Worm (Caenorhabditis elegans): ENCODE results near the gene F36D3.4.
"Not testable (repeated sequence)": the region's sequence is repeated elsewhere in the genome, so short reads cannot be mapped to it uniquely, and the experiment has no call there.

Gene F36D3.4

DNA sequence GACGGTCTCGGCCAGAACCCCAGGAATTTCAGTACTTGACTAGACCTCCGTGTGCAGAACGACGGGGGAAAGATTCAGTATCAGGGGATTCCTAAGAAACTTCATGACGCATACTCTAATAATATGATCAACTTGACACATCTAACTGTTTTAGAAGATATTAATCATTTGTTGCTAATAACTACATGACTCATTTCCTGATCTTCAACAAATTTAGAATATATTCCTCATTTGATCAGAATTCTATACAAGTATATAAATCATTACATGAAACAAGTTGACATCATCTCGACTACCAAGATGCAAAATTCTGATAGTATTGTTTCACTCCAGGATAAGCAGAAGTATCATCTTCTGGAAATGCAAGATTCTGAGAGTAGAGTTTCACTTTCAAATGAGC, 17.7 kb upstream of the F36D3.4 start, which contains the start of gene Y32B12B.8:
Gene Y32B12B.8, plus strand, starts transcription at position 301 of the 400 bp plus-strand sequence.
- no peak for TF ChIP-seq flt-1 (GFP tag; IDR thresholded peaks at IDR 0.05)
- TF ChIP-seq F13C5.2 (tag; optimal IDR thresholded peaks at IDR 0.05), result no peak
- TF ChIP-seq aly-1 (tag; optimal IDR thresholded peaks at IDR 0.05), result no peak
- TF ChIP-seq B0310.2 (tag; optimal IDR thresholded peaks at IDR 0.05), result no peak
- no peak for TF ChIP-seq hmbx-1 (tag; optimal IDR thresholded peaks at IDR 0.05)
- no peak for TF ChIP-seq ets-7 (tag; optimal IDR thresholded peaks at IDR 0.05)
- no peak for TF ChIP-seq hnd-1 (tag; optimal IDR thresholded peaks at IDR 0.05)
- no peak for TF ChIP-seq tra-4 (tag; optimal IDR thresholded peaks at IDR 0.05)
- TF ChIP-seq ceh-13 (GFP tag; optimal IDR thresholded peaks at IDR 0.05), result no peak
- TF ChIP-seq scrt-1 (GFP tag; IDR thresholded peaks at IDR 0.05), result no peak
- TF ChIP-seq pes-1 (GFP tag; IDR thresholded peaks at IDR 0.05), result no peak
- no peak for TF ChIP-seq ceh-36 (tag; optimal IDR thresholded peaks at IDR 0.05)
- TF ChIP-seq tbx-37 (GFP tag; conservative IDR thresholded peaks at IDR 0.05), result no peak
- TF ChIP-seq tbx-11 (GFP tag; IDR thresholded peaks at IDR 0.05), result no peak

DNA sequence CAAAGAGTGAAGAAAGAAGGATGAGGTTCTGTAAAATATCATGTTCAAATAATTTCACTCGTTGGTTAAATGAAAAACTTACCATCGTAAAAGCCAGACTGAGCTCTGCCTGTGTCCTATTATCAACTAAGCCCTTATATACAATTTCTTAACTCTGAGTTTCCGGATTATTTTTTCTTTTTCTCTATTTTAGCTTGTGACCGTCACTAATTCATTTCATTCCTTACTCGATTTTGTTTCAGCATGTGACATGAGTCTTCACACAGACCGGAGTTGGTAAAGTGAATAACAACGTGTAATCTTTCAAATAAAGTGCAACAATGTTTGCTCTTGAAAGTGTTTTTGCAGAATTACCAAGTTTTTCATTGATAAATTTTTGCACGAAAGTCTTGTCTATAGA, 16.5 kb upstream of the F36D3.4 start, which contains the start of gene cpr-2:
Gene cpr-2, minus strand, starts transcription at position 101 of the 400 bp plus-strand sequence.
- no peak for TF ChIP-seq aly-1 (tag; optimal IDR thresholded peaks at IDR 0.05)
- TF ChIP-seq F13C5.2 (tag; optimal IDR thresholded peaks at IDR 0.05), result no peak
- no peak for TF ChIP-seq pes-1 (GFP tag; IDR thresholded peaks at IDR 0.05)
- no peak for TF ChIP-seq tbx-11 (GFP tag; IDR thresholded peaks at IDR 0.05)
- no peak for TF ChIP-seq ceh-13 (GFP tag; optimal IDR thresholded peaks at IDR 0.05)
- TF ChIP-seq B0310.2 (tag; optimal IDR thresholded peaks at IDR 0.05), result no peak
- no peak for TF ChIP-seq hmbx-1 (tag; optimal IDR thresholded peaks at IDR 0.05)

DNA sequence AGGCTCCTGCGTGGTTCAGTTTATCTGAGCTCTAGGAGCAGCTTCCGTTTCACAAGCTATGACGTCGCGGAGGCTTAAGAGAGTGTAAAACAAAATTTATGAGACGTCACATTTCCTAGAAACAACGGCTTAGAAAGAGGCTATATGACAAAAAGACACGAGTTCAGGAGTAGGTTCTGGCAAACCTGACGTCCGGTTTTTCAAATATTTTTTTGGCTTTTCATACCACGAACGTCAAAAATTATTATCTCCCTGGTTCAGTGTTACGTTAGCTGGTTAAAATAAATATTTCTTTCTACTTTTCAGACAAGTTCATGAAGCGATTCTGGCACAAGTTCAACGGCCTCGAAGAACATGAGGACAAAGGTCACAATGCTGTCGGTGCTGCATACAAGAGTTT, 10.3 kb upstream of the F36D3.4 start, which contains the start of gene F36D3.16:
Gene F36D3.16, plus strand, starts transcription at position 301 of the 400 bp plus-strand sequence.
- TF ChIP-seq tra-4 (tag; optimal IDR thresholded peaks at IDR 0.05) (no peak), flt-1 (GFP tag; IDR thresholded peaks at IDR 0.05) (no peak), ceh-36 (tag; optimal IDR thresholded peaks at IDR 0.05) (no peak), aly-1 (tag; optimal IDR thresholded peaks at IDR 0.05) (no peak), sea-1 (GFP tag; conservative IDR thresholded peaks at IDR 0.05) (no peak), hmg-4 (GFP tag; optimal IDR thresholded peaks at IDR 0.05) (no peak), B0310.2 (tag; optimal IDR thresholded peaks at IDR 0.05) (no peak), pes-1 (GFP tag; IDR thresholded peaks at IDR 0.05) (no peak), tbx-37 (GFP tag; conservative IDR thresholded peaks at IDR 0.05) (no peak), ets-7 (tag; optimal IDR thresholded peaks at IDR 0.05) (no peak), F13C5.2 (tag; optimal IDR thresholded peaks at IDR 0.05) (no peak), scrt-1 (GFP tag; IDR thresholded peaks at IDR 0.05) (no peak), hnd-1 (tag; optimal IDR thresholded peaks at IDR 0.05) (no peak), tbx-11 (GFP tag; IDR thresholded peaks at IDR 0.05) (no peak), hmbx-1 (tag; optimal IDR thresholded peaks at IDR 0.05) (no peak)

- TF ChIP-seq tra-4 (tag; optimal IDR thresholded peaks at IDR 0.05) (no peak), hmg-4 (GFP tag; optimal IDR thresholded peaks at IDR 0.05) (no peak), hmbx-1 (tag; optimal IDR thresholded peaks at IDR 0.05) (no peak), ceh-36 (tag; optimal IDR thresholded peaks at IDR 0.05) (no peak), flt-1 (GFP tag; IDR thresholded peaks at IDR 0.05) (no peak), aly-1 (tag; optimal IDR thresholded peaks at IDR 0.05) (no peak), hnd-1 (tag; optimal IDR thresholded peaks at IDR 0.05) (no peak), tbx-11 (GFP tag; IDR thresholded peaks at IDR 0.05) (no peak), B0310.2 (tag; optimal IDR thresholded peaks at IDR 0.05) (no peak), ama-1 (optimal IDR thresholded peaks at IDR 0.05) (no peak), scrt-1 (GFP tag; IDR thresholded peaks at IDR 0.05) (no peak), ets-7 (tag; optimal IDR thresholded peaks at IDR 0.05) (no peak)
Measured at ce11 chrV:16526858-16527257, 9.3 kb upstream of the F36D3.4 start, which contains the start of gene F36D3.8. F36D3.8 (plus strand) TSS chrV:16527158.

ce11 chrV:16522242-16522641, 4.7 kb upstream of the F36D3.4 start, which contains the start of gene srw-34:
srw-34 (minus strand) TSS chrV:16522342.
- TF ChIP-seq ceh-13 (GFP tag; optimal IDR thresholded peaks at IDR 0.05) (no peak), hnd-1 (tag; optimal IDR thresholded peaks at IDR 0.05) (no peak), ets-7 (tag; optimal IDR thresholded peaks at IDR 0.05) (no peak), aly-1 (tag; optimal IDR thresholded peaks at IDR 0.05) (no peak), pes-1 (GFP tag; IDR thresholded peaks at IDR 0.05) (no peak), tbx-11 (GFP tag; IDR thresholded peaks at IDR 0.05) (no peak), hmg-4 (GFP tag; optimal IDR thresholded peaks at IDR 0.05) (no peak), scrt-1 (GFP tag; IDR thresholded peaks at IDR 0.05) (no peak), tra-4 (tag; optimal IDR thresholded peaks at IDR 0.05) (no peak), flt-1 (GFP tag; IDR thresholded peaks at IDR 0.05) (no peak), sea-1 (GFP tag; conservative IDR thresholded peaks at IDR 0.05) (no peak), B0310.2 (tag; optimal IDR thresholded peaks at IDR 0.05) (no peak), ceh-36 (tag; optimal IDR thresholded peaks at IDR 0.05) (no peak), F13C5.2 (tag; optimal IDR thresholded peaks at IDR 0.05) (no peak), tbx-37 (GFP tag; conservative IDR thresholded peaks at IDR 0.05) (no peak), hmbx-1 (tag; optimal IDR thresholded peaks at IDR 0.05) (no peak)

- not testable (repeated sequence) for TF ChIP-seq F13C5.2 (tag; optimal IDR thresholded peaks at IDR 0.05); flt-1 (GFP tag; IDR thresholded peaks at IDR 0.05); ets-7 (tag; optimal IDR thresholded peaks at IDR 0.05)
Measured at ce11 chrV:16515140-16515539, 2.4 kb downstream of the F36D3.4 start, which contains the start of gene F36D3.5. F36D3.5 (minus strand) TSS chrV:16515240.

ce11 chrV:16508667-16509066, 8.9 kb downstream of the F36D3.4 start, which contains the start of gene srr-3:
srr-3 (minus strand) TSS chrV:16508767.
- no peak for TF ChIP-seq flt-1 (GFP tag; IDR thresholded peaks at IDR 0.05)
- TF ChIP-seq ceh-36 (tag; optimal IDR thresholded peaks at IDR 0.05), result no peak
- TF ChIP-seq ets-7 (tag; optimal IDR thresholded peaks at IDR 0.05), result no peak
- no peak for TF ChIP-seq pes-1 (GFP tag; IDR thresholded peaks at IDR 0.05)
- TF ChIP-seq tra-4 (tag; optimal IDR thresholded peaks at IDR 0.05), result no peak
- TF ChIP-seq aly-1 (tag; optimal IDR thresholded peaks at IDR 0.05), result no peak
- TF ChIP-seq scrt-1 (GFP tag; IDR thresholded peaks at IDR 0.05), result no peak
- TF ChIP-seq tbx-11 (GFP tag; IDR thresholded peaks at IDR 0.05), result no peak
- no peak for TF ChIP-seq sea-1 (GFP tag; conservative IDR thresholded peaks at IDR 0.05)
- no peak for TF ChIP-seq ceh-13 (GFP tag; optimal IDR thresholded peaks at IDR 0.05)
- no peak for TF ChIP-seq B0310.2 (tag; optimal IDR thresholded peaks at IDR 0.05)
- no peak for TF ChIP-seq hmbx-1 (tag; optimal IDR thresholded peaks at IDR 0.05)

Measured in whole organism, early embryonic.